Worm (Caenorhabditis elegans) whole organism, dauer: ENCODE results near the gene gst-15.

Experiments used
- unc-62 ChIP-seq: sonication (generic microtip); optimal IDR thresholded peaks from 2 replicates; lab custom pipeline; 2017; ENCODE audit warnings: missing biosample characterization, missing genetic modification reagents, missing genetic modification characterization

Gene gst-15

DNA sequence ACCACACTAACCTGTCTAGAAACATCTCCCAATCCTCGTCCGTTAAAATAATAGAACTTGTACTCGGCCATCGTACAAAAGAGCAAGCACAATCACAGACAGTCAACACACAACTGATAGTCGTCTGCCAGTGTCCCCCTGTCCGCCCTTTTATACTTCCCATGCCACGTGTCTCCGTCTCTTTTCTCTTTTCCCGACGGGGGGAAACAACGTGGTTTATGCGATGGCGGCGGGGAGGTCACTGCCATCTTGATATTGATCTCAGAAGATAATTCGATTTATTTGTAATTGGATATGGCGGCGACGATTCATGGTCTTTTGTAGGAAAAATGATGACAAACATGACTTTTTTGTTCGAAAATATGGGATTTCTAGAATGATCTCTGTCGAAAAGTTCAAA lies 3.3 kb downstream of the gst-15 start, which contains the start of gene gst-20:
TSS of gene gst-20 (minus strand) at position 170 of the 400 bp plus-strand sequence.
- TF ChIP-seq unc-62 (GFP tag; lab: Kevin White, UChicago), result no peak

- TF ChIP-seq unc-62 (GFP tag; lab: Kevin White, UChicago), result no peak
These were observed 12.1 kb downstream of the gst-15 start, which contains the start of gene csp-1 for ce11 chrII:13600904-13601303. Gene csp-1, plus strand, starts transcription at chrII:13601204.

- TF ChIP-seq unc-62 (GFP tag; lab: Kevin White, UChicago), result no peak
These were observed 16.5 kb downstream of the gst-15 start, which contains the start of the genes fbxc-23 and csc-1 for ce11 chrII:13596505-13596977. Gene fbxc-23, minus strand, starts transcription at chrII:13596555. Gene csc-1, plus strand, starts transcription at chrII:13596955.

DNA sequence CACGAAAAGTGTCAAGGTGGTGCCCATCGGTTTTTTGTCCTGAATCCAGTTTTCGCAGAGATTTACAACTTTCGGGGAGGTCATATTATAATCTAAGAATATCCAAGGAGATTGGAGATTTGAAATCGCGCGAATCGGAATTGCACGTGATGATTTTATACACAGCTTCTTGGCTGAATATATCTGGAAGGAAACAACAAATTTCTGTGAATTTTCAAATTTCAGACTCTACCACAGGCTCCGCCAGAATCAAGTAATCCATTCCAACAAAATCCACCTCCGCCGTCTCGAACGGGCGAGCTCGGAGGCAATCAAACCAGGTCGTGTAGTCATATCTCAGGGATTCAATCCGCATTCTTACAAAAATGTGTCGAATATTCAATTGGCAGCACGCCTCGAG lies 17.7 kb downstream of the gst-15 start:
- no peak for TF ChIP-seq unc-62 (GFP tag; lab: Kevin White, UChicago)

- TF ChIP-seq unc-62 (GFP tag; lab: Kevin White, UChicago), result no peak
These were observed 19.3 kb downstream of the gst-15 start, which contains the start of gene clec-146 for ce11 chrII:13593659-13594221. Gene clec-146, minus strand, starts transcription at chrII:13593774.

- TF ChIP-seq unc-62 (GFP tag; lab: Kevin White, UChicago), result no peak
These were observed 22.5 kb downstream of the gst-15 start, which contains the start of gene clec-145 for ce11 chrII:13590461-13590860. Gene clec-145, minus strand, starts transcription at chrII:13590561.

DNA sequence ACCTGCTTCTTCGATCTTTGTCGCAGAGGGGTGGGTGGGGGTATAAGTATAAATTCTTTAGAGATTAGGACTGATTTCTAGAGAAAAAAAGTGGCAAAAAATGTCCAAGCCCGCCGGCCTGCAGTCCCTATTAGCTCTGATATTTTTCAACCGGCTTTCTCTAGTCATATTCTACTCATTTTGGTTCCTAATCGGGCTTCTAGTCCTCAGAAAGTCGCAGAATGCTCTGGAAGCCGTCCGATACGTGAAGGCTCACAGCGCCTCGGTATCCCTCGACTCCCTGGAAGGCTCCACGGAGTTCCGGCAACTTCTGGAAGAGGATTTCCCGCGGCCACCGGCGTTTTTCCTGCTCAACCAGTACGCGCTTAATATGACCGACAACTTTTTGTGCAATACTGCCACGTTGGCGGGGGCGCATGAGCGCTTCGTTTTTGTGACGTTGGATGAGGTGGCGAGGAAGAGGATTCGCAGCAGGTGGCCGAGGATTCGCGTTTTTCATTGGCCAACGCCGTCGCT lies 27.3 kb downstream of the gst-15 start, which contains the start of gene Y48E1B.8:
TSS of gene Y48E1B.8 (plus strand) at position 51 of the 516 bp plus-strand sequence.
- TF ChIP-seq unc-62 (GFP tag; lab: Kevin White, UChicago), result no peak

- no peak for TF ChIP-seq unc-62 (GFP tag; lab: Kevin White, UChicago)
These were observed 37.7 kb downstream of the gst-15 start, which contains the start of the genes mrpl-37 and lin-38 for ce11 chrII:13575018-13575948. Gene mrpl-37, minus strand, starts transcription at chrII:13575068. Gene lin-38, plus strand, starts transcription at chrII:13575925.

DNA sequence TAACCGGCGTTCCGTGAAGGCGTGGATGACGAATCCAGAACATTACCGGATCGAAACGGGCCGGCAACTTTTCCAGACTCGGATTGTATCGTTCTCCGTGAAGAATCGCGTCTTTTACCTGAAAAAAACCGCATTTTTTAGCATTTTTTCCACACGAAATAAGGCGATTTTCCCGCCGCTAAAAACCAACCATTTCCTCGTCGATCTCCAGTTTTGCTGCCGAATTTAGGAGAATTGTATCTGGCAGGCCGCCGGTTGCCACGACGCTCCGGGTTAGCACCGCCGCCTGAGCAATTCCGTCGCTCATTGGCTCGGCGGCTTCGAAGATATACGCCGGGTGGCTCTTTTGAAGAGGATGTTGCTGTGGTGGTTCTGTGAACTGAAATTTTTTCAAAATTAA lies 38.6 kb downstream of the gst-15 start:
- no peak for TF ChIP-seq unc-62 (GFP tag; lab: Kevin White, UChicago)

DNA sequence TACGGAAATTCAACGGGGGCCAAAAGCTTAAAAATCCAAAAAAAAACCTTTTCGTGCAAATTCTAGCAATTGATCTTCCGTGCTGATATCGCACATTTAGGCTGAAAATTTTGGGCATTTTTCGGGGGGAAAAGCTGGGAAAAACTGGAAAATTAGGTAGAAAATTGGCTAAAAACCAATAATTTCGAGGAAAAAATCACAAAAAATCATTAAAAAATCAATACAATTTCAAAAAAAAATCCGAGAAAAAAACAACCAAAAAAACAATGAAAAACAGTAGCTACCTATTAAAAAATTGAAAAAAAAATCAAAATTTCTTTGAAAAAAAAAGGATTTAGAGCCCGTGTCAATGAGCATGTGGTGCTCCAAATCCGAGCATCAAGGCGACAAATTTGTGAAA lies 45.1 kb downstream of the gst-15 start, which contains the start of gene Y48E1B.3:
TSS of gene Y48E1B.3 (minus strand) at position 101 of the 400 bp plus-strand sequence.
- TF ChIP-seq unc-62 (GFP tag; lab: Kevin White, UChicago), result no peak
